Fruit fly (Drosophila melanogaster): ENCODE data around the gene Mettl3.

The Mettl3 gene

dm6 chr3R:24031825-24032523 is at the start of gene Mettl3, which contains the start of gene KrT95D (continued):
- TF ChIP-seq kay (GFP tag; optimal IDR thresholded peaks at IDR 0.05) (no peak), dpn (GFP tag; optimal IDR thresholded peaks at IDR 0.05) (no peak), CG13296 (GFP tag; optimal IDR thresholded peaks at IDR 0.05) (no peak), mam (GFP tag; optimal IDR thresholded peaks at IDR 0.05) (no peak), dysf (GFP tag; IDR thresholded peaks at IDR 0.05) (no peak), lbe (GFP tag; optimal IDR thresholded peaks at IDR 0.05) (peak; percentile 63), eyg (GFP tag; optimal IDR thresholded peaks at IDR 0.05) (no peak), CG2116 (GFP tag; optimal IDR thresholded peaks at IDR 0.05) (peak; percentile 62), HmgD (GFP tag; optimal IDR thresholded peaks at IDR 0.05) (no peak), oc (tag; optimal IDR thresholded peaks at IDR 0.05) (no peak), BEAF-32 (GFP tag; optimal IDR thresholded peaks at IDR 0.05) (peak; percentile 56), Max (GFP tag; optimal IDR thresholded peaks at IDR 0.05) (peak; percentile 46), CG5180 (GFP tag; optimal IDR thresholded peaks at IDR 0.05) (no peak), CG15601 (tag; optimal IDR thresholded peaks at IDR 0.05) (peak; percentile 44), CG13624 (GFP tag; optimal IDR thresholded peaks at IDR 0.05) (no peak), CG10654 (GFP tag; optimal IDR thresholded peaks at IDR 0.05) (no peak), lmd (GFP tag; IDR thresholded peaks at IDR 0.05) (no peak), CG6272 (GFP tag; IDR thresholded peaks at IDR 0.05) (no peak), unpg (GFP tag; optimal IDR thresholded peaks at IDR 0.05) (no peak), lilli (GFP tag; optimal IDR thresholded peaks at IDR 0.05) (peak; percentile 15), crc (GFP tag; optimal IDR thresholded peaks at IDR 0.05) (no peak), CG14965 (GFP tag; optimal IDR thresholded peaks at IDR 0.05; ENCODE audit: borderline replicate concordance) (no peak), CoRest (tag; optimal IDR thresholded peaks at IDR 0.05) (peak; percentile 41), onecut (GFP tag; IDR thresholded peaks at IDR 0.05) (peak; percentile 21; the same call in 1 of the 2 replicates), CG1602 (GFP tag; optimal IDR thresholded peaks at IDR 0.05) (no peak), MTF-1 (GFP tag; optimal IDR thresholded peaks at IDR 0.05; ENCODE audit: borderline replicate concordance) (no peak), Asciz (GFP tag; optimal IDR thresholded peaks at IDR 0.05) (no peak), CG10565 (GFP tag; optimal IDR thresholded peaks at IDR 0.05) (no peak), tup (GFP tag; optimal IDR thresholded peaks at IDR 0.05) (no peak), Camta (GFP tag; optimal IDR thresholded peaks at IDR 0.05) (no peak), slou (GFP tag; optimal IDR thresholded peaks at IDR 0.05) (no peak), Hey (tag; optimal IDR thresholded peaks at IDR 0.05) (no peak), NFAT (GFP tag; IDR thresholded peaks at IDR 0.05) (no peak), CG12219 (GFP tag; optimal IDR thresholded peaks at IDR 0.05) (no peak), gsb (GFP tag; IDR thresholded peaks at IDR 0.05) (no peak), CG9797 (GFP tag; optimal IDR thresholded peaks at IDR 0.05) (peak; percentile 96), bowl (GFP tag; IDR thresholded peaks at IDR 0.05) (no peak), disco-r (GFP tag; optimal IDR thresholded peaks at IDR 0.05) (no peak), CG4328 (GFP tag; optimal IDR thresholded peaks at IDR 0.05) (no peak), ATbp (GFP tag; optimal IDR thresholded peaks at IDR 0.05) (no peak), cad (GFP tag; optimal IDR thresholded peaks at IDR 0.05) (no peak), Usf (GFP tag; optimal IDR thresholded peaks at IDR 0.05) (no peak), CG2889 (GFP tag; IDR thresholded peaks at IDR 0.05) (no peak), CG17361 (GFP tag; IDR thresholded peaks at IDR 0.05) (no peak), CG16779 (GFP tag; IDR thresholded peaks at IDR 0.05) (no peak), twi (tag; optimal IDR thresholded peaks at IDR 0.05) (no peak), Gsc (GFP tag; IDR thresholded peaks at IDR 0.05) (no peak), Scr (GFP tag; IDR thresholded peaks at IDR 0.05; ENCODE audit: partially characterized antibody) (peak; percentile 11; the same call in 1 of the 2 replicates), MESR4 (GFP tag; optimal IDR thresholded peaks at IDR 0.05) (no peak), ftz-f1 (GFP tag; optimal IDR thresholded peaks at IDR 0.05) (no peak)

Measured in whole organism, embryonic.